Fruit fly (Drosophila melanogaster) whole organism, embryonic: ENCODE results near the gene Syx5.

Experiments used
- Bdp1 ChIP-seq: fragments of 200-800 bp; sonication (Bioruptor generic); optimal IDR thresholded peaks from 3 replicates; lab custom pipeline; 2016; ENCODE audit warnings: missing biosample characterization, missing genetic modification characterization
- Bgb ChIP-seq: fragments of 200-800 bp; sonication (Bioruptor generic); IDR thresholded peaks from 2 replicates; pipeline ENCODE4 v1.3.6; 2022; ENCODE audit warnings: missing biosample characterization, missing genetic modification characterization; ENCODE audit not compliant: partially characterized antibody
- CG10147 ChIP-seq: fragments of 200-800 bp; sonication (Bioruptor generic); optimal IDR thresholded peaks from 2 replicates; lab custom pipeline; 2019; ENCODE audit warnings: missing biosample characterization, mild to moderate bottlenecking, missing genetic modification characterization, moderate library complexity
- CG10321 ChIP-seq: fragments of 200-800 bp; sonication (Bioruptor generic); IDR thresholded peaks from 2 replicates; pipeline ENCODE4 v1.3.6; 2022; ENCODE audit warnings: missing biosample characterization, missing genetic modification characterization
- CG1233 ChIP-seq: fragments of 200-800 bp; sonication (Bioruptor generic); optimal IDR thresholded peaks from 4 replicates; lab custom pipeline; 2018; ENCODE audit warnings: missing biosample characterization, mild to moderate bottlenecking, missing genetic modification characterization
- CG12744 ChIP-seq: fragments of 200-800 bp; sonication (Bioruptor generic); optimal IDR thresholded peaks from 2 replicates; lab custom pipeline; 2016; ENCODE audit warnings: missing biosample characterization, missing genetic modification characterization
- CG13296 ChIP-seq: fragments of 200-800 bp; sonication (Bioruptor generic); optimal IDR thresholded peaks from 3 replicates; lab custom pipeline; 2018; ENCODE audit warnings: missing biosample characterization, mild to moderate bottlenecking, missing genetic modification characterization
- CG14965 ChIP-seq: fragments of 200-800 bp; sonication (Bioruptor generic); optimal IDR thresholded peaks from 2 replicates; lab custom pipeline; 2016; ENCODE audit warnings: missing biosample characterization, missing genetic modification characterization, borderline replicate concordance
- CG18011 ChIP-seq: fragments of 200-800 bp; sonication (Bioruptor generic); optimal IDR thresholded peaks from 2 replicates; lab custom pipeline; 2017; ENCODE audit warnings: missing biosample characterization, missing genetic modification characterization, mild to moderate bottlenecking, moderate library complexity, missing genotype
- CG2678 ChIP-seq: fragments of 200-800 bp; sonication (Bioruptor generic); optimal IDR thresholded peaks from 3 replicates; lab custom pipeline; 2019; ENCODE audit warnings: missing biosample characterization, mild to moderate bottlenecking, missing genetic modification characterization, moderate library complexity
- CG31365 ChIP-seq: fragments of 200-800 bp; sonication (Bioruptor generic); optimal IDR thresholded peaks from 2 replicates; lab custom pipeline; 2018; ENCODE audit warnings: missing biosample characterization, mild to moderate bottlenecking, missing genetic modification characterization
- CG32767 ChIP-seq: fragments of 200-800 bp; sonication (Bioruptor generic); IDR thresholded peaks from 2 replicates; pipeline ENCODE4 v1.3.6; 2022; ENCODE audit warnings: missing biosample characterization, missing genetic modification characterization
- CG33213 ChIP-seq: fragments of 200-800 bp; sonication (Bioruptor generic); optimal IDR thresholded peaks from 3 replicates; lab custom pipeline; 2016; ENCODE audit warnings: missing biosample characterization, missing genetic modification characterization
- CG3995 ChIP-seq: fragments of 200-800 bp; sonication (Bioruptor generic); optimal IDR thresholded peaks from 3 replicates; lab custom pipeline; 2016; ENCODE audit warnings: missing biosample characterization, missing genetic modification characterization
- CG4730 ChIP-seq: fragments of 200-800 bp; sonication (Bioruptor generic); IDR thresholded peaks from 2 replicates; pipeline ENCODE4 v1.3.6; 2022; ENCODE audit warnings: missing biosample characterization, missing genetic modification characterization
- CG7271 ChIP-seq: fragments of 200-800 bp; sonication (Bioruptor generic); optimal IDR thresholded peaks from 2 replicates; lab custom pipeline; 2018; ENCODE audit warnings: missing biosample characterization, mild to moderate bottlenecking, missing genetic modification characterization, moderate library complexity
- CG9215 ChIP-seq: fragments of 200-800 bp; sonication (Bioruptor generic); IDR thresholded peaks from 2 replicates; pipeline ENCODE4 v1.3.6; 2022; ENCODE audit warnings: missing biosample characterization, missing genetic modification characterization
- Deaf1 ChIP-seq: fragments of 200-800 bp; optimal IDR thresholded peaks from 3 replicates; lab custom pipeline; 2019; ENCODE audit warnings: missing biosample characterization, mild to moderate bottlenecking, missing genetic modification characterization, moderate library complexity
- Dek ChIP-seq: fragments of 200-800 bp; sonication (Bioruptor generic); optimal IDR thresholded peaks from 3 replicates; lab custom pipeline; 2019; ENCODE audit warnings: missing biosample characterization, mild to moderate bottlenecking, missing genetic modification characterization, moderate library complexity
- Dip3 ChIP-seq: fragments of 200-800 bp; sonication (Bioruptor generic); optimal IDR thresholded peaks from 3 replicates; lab custom pipeline; 2016; ENCODE audit warnings: missing biosample characterization, missing genetic modification characterization
- E2f1 ChIP-seq: fragments of 200-800 bp; sonication (Bioruptor generic); IDR thresholded peaks from 2 replicates; pipeline ENCODE4 v1.3.6; 2022; ENCODE audit warnings: missing biosample characterization, missing genetic modification characterization
- E2f2 ChIP-seq: fragments of 200-800 bp; sonication (Bioruptor generic); IDR thresholded peaks from 2 replicates; pipeline ENCODE4 v1.3.6; 2022; ENCODE audit warnings: missing biosample characterization, missing genetic modification characterization
- HmgZ ChIP-seq: fragments of 200-800 bp; sonication (Bioruptor generic); optimal IDR thresholded peaks from 2 replicates; lab custom pipeline; 2018; ENCODE audit warnings: missing biosample characterization, mild to moderate bottlenecking, missing genetic modification characterization
- Hr51 ChIP-seq, 2 experiments: fragments of 200-800 bp; sonication (Bioruptor generic); optimal IDR thresholded peaks; 2 replicates in 1 of 2; 3 replicates in 1 of 2; lab custom pipeline; 2016 to 2018; ENCODE audit warnings: missing biosample characterization in 2 of 2, missing genetic modification characterization in 2 of 2, mild to moderate bottlenecking in 1 of 2, moderate library complexity in 1 of 2
- NC2β ChIP-seq: fragments of 200-800 bp; sonication (Bioruptor generic); optimal IDR thresholded peaks from 2 replicates; lab custom pipeline; 2016; ENCODE audit warnings: missing biosample characterization, missing genetic modification characterization
- NfI ChIP-seq: fragments of 200-800 bp; sonication (Bioruptor generic); optimal IDR thresholded peaks from 3 replicates; lab custom pipeline; 2018; ENCODE audit warnings: missing biosample characterization, mild to moderate bottlenecking, missing genetic modification characterization, moderate library complexity
- Usf ChIP-seq: fragments of 200-800 bp; sonication (Bioruptor generic); optimal IDR thresholded peaks from 2 replicates; lab custom pipeline; 2017; ENCODE audit warnings: missing genotype, missing biosample characterization, missing genetic modification characterization
- amos ChIP-seq: fragments of 200-800 bp; sonication (Bioruptor generic); IDR thresholded peaks from 2 replicates; pipeline ENCODE4 v1.3.6; 2022; ENCODE audit warnings: missing biosample characterization, missing genetic modification characterization; ENCODE audit not compliant: partially characterized antibody
- br ChIP-seq: fragments of >200 bp; optimal IDR thresholded peaks from 2 replicates; lab custom pipeline; 2017
- btn ChIP-seq: fragments of 200-800 bp; sonication (Bioruptor generic); optimal IDR thresholded peaks from 2 replicates; lab custom pipeline; 2016; ENCODE audit warnings: missing biosample characterization, missing genetic modification characterization
- cato ChIP-seq: fragments of 200-800 bp; sonication (Bioruptor generic); optimal IDR thresholded peaks from 2 replicates; lab custom pipeline; 2016; ENCODE audit warnings: missing biosample characterization, missing genetic modification characterization, borderline replicate concordance
- cg ChIP-seq: fragments of 200-800 bp; sonication (Bioruptor generic); optimal IDR thresholded peaks from 3 replicates; lab custom pipeline; 2019; ENCODE audit warnings: missing biosample characterization, mild to moderate bottlenecking, missing genetic modification characterization, moderate library complexity
- chif ChIP-seq, 2 experiments: fragments of 200-800 bp; sonication (Bioruptor generic); optimal IDR thresholded peaks; 3 replicates each; lab custom pipeline; 2016; ENCODE audit warnings: missing biosample characterization in 2 of 2, missing genetic modification characterization in 2 of 2
- ci ChIP-seq: fragments of 200-800 bp; sonication (Bioruptor generic); IDR thresholded peaks from 3 replicates; pipeline ENCODE4 v1.3.6; 2022; ENCODE audit warnings: missing biosample characterization, missing genetic modification characterization
- crc ChIP-seq: fragments of 200-800 bp; sonication (Bioruptor generic); optimal IDR thresholded peaks from 2 replicates; lab custom pipeline; 2016; ENCODE audit warnings: missing biosample characterization, missing genetic modification characterization
- crol ChIP-seq: fragments of 200-800 bp; sonication (Bioruptor generic); IDR thresholded peaks from 2 replicates; pipeline ENCODE4 v1.3.6; 2022; ENCODE audit warnings: missing biosample characterization, missing genetic modification characterization
- crp ChIP-seq, 2 experiments: fragments of 200-800 bp; sonication (Bioruptor generic); optimal IDR thresholded peaks; 2 replicates in 1 of 2; 3 replicates in 1 of 2; lab custom pipeline; 2017; ENCODE audit warnings: missing biosample characterization in 2 of 2, missing genetic modification characterization in 2 of 2, mild to moderate bottlenecking in 1 of 2, moderate library complexity in 1 of 2
- gem ChIP-seq: fragments of 200-800 bp; sonication (Bioruptor generic); optimal IDR thresholded peaks from 2 replicates; lab custom pipeline; 2019; ENCODE audit warnings: missing biosample characterization, mild to moderate bottlenecking, missing genetic modification characterization, moderate library complexity
- grn ChIP-seq: fragments of 200-800 bp; sonication (Bioruptor generic); optimal IDR thresholded peaks from 3 replicates; lab custom pipeline; 2017; ENCODE audit warnings: missing biosample characterization, missing genetic modification characterization
- gsb ChIP-seq: fragments of 200-800 bp; sonication (Bioruptor generic); IDR thresholded peaks from 2 replicates; pipeline ENCODE4 v1.3.6; 2022; ENCODE audit warnings: missing biosample characterization, missing genetic modification characterization
- ham ChIP-seq: fragments of 200-800 bp; sonication (Bioruptor generic); IDR thresholded peaks from 2 replicates; pipeline ENCODE4 v1.3.6; 2022; ENCODE audit warnings: missing biosample characterization, missing genetic modification characterization
- knrl ChIP-seq: fragments of 200-800 bp; sonication (Bioruptor generic); IDR thresholded peaks from 3 replicates; pipeline ENCODE4 v1.3.6; 2022; ENCODE audit warnings: missing biosample characterization, missing genetic modification characterization; ENCODE audit not compliant: partially characterized antibody
- pb ChIP-seq: fragments of 200-800 bp; sonication (Bioruptor generic); optimal IDR thresholded peaks from 3 replicates; lab custom pipeline; 2016; ENCODE audit warnings: missing biosample characterization, missing genetic modification characterization
- slbo ChIP-seq: fragments of 200-800 bp; sonication (Bioruptor generic); IDR thresholded peaks from 2 replicates; pipeline ENCODE4 v1.3.6; 2022; ENCODE audit warnings: missing biosample characterization, missing genetic modification characterization
- slou ChIP-seq: fragments of 200-800 bp; sonication (Bioruptor generic); optimal IDR thresholded peaks from 3 replicates; lab custom pipeline; 2016; ENCODE audit warnings: missing biosample characterization, missing genetic modification characterization
- tio ChIP-seq: fragments of 200-800 bp; sonication (Bioruptor generic); optimal IDR thresholded peaks from 2 replicates; lab custom pipeline; 2017; ENCODE audit warnings: missing biosample characterization, missing genetic modification characterization, inconsistent platforms
- trem ChIP-seq: fragments of 200-800 bp; optimal IDR thresholded peaks from 3 replicates; lab custom pipeline; 2019; ENCODE audit warnings: missing biosample characterization, mild to moderate bottlenecking, missing genetic modification characterization, moderate library complexity
- usp ChIP-seq: fragments of >200 bp; optimal IDR thresholded peaks from 2 replicates; lab custom pipeline; 2017; ENCODE audit warnings: missing biosample characterization, missing genetic modification characterization
- wor ChIP-seq: fragments of 200-800 bp; sonication (Bioruptor generic); IDR thresholded peaks from 2 replicates; pipeline ENCODE4 v1.3.6; 2022; ENCODE audit warnings: missing biosample characterization, missing genetic modification characterization

The Syx5 gene

DNA sequence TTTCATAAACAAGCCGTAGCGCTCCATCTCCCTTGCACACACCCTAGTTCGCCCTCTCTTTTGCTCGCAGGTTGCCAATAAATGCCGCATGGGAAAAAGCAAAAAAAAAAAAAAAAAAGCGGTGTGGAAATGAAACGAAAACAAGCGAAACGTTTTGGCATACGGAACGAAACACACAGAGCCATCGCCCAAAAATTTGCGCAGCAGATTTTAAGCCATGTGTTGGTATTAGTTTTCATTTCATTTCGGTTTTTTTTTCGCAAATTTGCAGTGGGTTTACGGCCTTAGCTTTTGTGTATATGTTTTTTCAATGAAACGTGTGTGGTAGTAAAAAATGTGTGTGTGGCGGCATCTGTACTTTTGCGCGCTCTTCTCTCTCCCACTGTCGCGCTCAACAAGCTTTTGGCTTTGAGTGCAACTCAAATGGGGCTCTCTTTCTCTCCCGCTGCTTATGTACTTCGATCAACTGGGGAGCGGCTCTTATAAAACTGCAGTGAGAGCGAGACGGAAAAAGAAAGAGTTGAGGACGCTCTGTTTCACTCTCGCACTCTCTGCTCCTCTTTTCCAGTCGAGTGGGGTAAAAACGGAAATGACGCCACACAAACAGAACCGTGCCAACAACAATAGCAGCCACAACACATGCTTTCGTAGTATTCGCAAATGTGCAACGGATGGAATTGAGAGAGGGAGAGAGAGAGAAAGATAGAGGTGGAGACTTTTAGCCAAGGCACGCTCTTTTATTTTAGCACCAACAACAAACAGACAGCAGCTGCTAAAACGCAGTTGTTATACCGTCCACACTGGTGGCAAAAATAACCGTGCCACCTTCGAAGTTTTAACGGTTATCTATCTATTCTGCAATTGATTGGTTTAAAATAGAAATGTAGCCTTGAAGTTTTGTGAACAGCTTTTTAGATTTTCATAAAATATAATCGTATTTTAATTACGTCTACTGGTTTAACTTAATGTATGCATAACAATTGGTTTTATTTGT is 22.5 kb upstream of the Syx5 start (continued):
- TF ChIP-seq grn: no peak
- TF ChIP-seq gem (tag; lab: Kevin White, UChicago): peak; percentile 70
- TF ChIP-seq cg (GFP tag; lab: Kevin White, UChicago): peak; percentile 62
- no peak for TF ChIP-seq gsb (GFP tag; lab: Robert Waterston, UW)
- TF ChIP-seq CG1233 (GFP tag; lab: Kevin White, UChicago): no peak
- no peak for TF ChIP-seq cato (GFP tag; lab: Kevin White, UChicago)
- TF ChIP-seq usp: no peak
- no peak for TF ChIP-seq HmgZ (tag; lab: Kevin White, UChicago)
- TF ChIP-seq pb (GFP tag; lab: Kevin White, UChicago): no peak
- TF ChIP-seq CG10321 (GFP tag; lab: Robert Waterston, UW): no peak
- TF ChIP-seq E2f1 (GFP tag; lab: Robert Waterston, UW): no peak
- no peak for TF ChIP-seq wor (GFP tag; lab: Robert Waterston, UW)
- TF ChIP-seq CG33213 (GFP tag; lab: Kevin White, UChicago): no peak
- TF ChIP-seq crol (GFP tag; lab: Robert Waterston, UW): no peak
- TF ChIP-seq Dip3 (GFP tag; lab: Kevin White, UChicago): peak; percentile 49
- TF ChIP-seq CG2678 (tag; lab: Kevin White, UChicago): peak; percentile 74
- peak in 1 of 2 experiments; percentile 20 for TF ChIP-seq chif (GFP tag; optimal IDR thresholded peaks at IDR 0.05; lab: Kevin White, UChicago)
- TF ChIP-seq CG32767 (GFP tag; lab: Robert Waterston, UW): no peak
- no peak for TF ChIP-seq slbo (GFP tag; lab: Robert Waterston, UW)
- TF ChIP-seq CG3995 (GFP tag; lab: Kevin White, UChicago): peak; percentile 5
- no peak for TF ChIP-seq br (lab: Kevin White, UChicago)
- TF ChIP-seq ham (GFP tag; lab: Robert Waterston, UW): no peak
- peak in 1 of 2 experiments; percentile 56 for TF ChIP-seq crp (GFP tag; optimal IDR thresholded peaks at IDR 0.05; lab: Kevin White, UChicago)
- TF ChIP-seq CG18011 (GFP tag; lab: Kevin White, UChicago): peak; percentile 32
- no peak for TF ChIP-seq NC2β (GFP tag; lab: Kevin White, UChicago)
- no peak for TF ChIP-seq E2f2 (GFP tag; lab: Robert Waterston, UW)
- TF ChIP-seq CG9215 (GFP tag; lab: Robert Waterston, UW): no peak
- TF ChIP-seq Bdp1 (GFP tag; lab: Kevin White, UChicago): no peak
- TF ChIP-seq CG10147 (GFP tag; lab: Kevin White, UChicago): peak; percentile 48
- peak; percentile 10 to 72 for TF ChIP-seq Hr51 (GFP tag; optimal IDR thresholded peaks at IDR 0.05; lab: Kevin White, UChicago)
- TF ChIP-seq NfI (GFP tag; lab: Kevin White, UChicago): peak; percentile 42
- no peak for TF ChIP-seq slou (GFP tag; lab: Kevin White, UChicago)
- TF ChIP-seq knrl: no peak
- TF ChIP-seq Deaf1 (tag; lab: Kevin White, UChicago): peak; percentile 15
- TF ChIP-seq crc (GFP tag; lab: Kevin White, UChicago): no peak
- TF ChIP-seq Dek (tag; lab: Kevin White, UChicago): peak; percentile 59
- TF ChIP-seq CG14965 (GFP tag; lab: Kevin White, UChicago): no peak
- TF ChIP-seq CG13296 (GFP tag; lab: Kevin White, UChicago): peak; percentile 53
- no peak for TF ChIP-seq CG4730 (GFP tag; lab: Robert Waterston, UW)
- peak; percentile 26 for TF ChIP-seq tio (GFP tag; lab: Kevin White, UChicago)
- TF ChIP-seq Usf (GFP tag; lab: Kevin White, UChicago): no peak
- no peak for TF ChIP-seq btn (GFP tag; lab: Kevin White, UChicago)
- no peak for TF ChIP-seq CG7271 (tag; lab: Kevin White, UChicago)
- peak; percentile 13 for TF ChIP-seq CG12744 (GFP tag; lab: Kevin White, UChicago)
- TF ChIP-seq ci (GFP tag; lab: Robert Waterston, UW): no peak
- TF ChIP-seq trem (tag; lab: Kevin White, UChicago): no peak
- TF ChIP-seq Bgb: no peak
- TF ChIP-seq CG31365 (tag; lab: Kevin White, UChicago): peak; percentile 47
- TF ChIP-seq amos (GFP tag; lab: Robert Waterston, UW): no peak
